Worm (Caenorhabditis elegans): ENCODE data around the gene ndua-12.

ndua-12 gene

ce11 chrIV:2705675-2706074, 14.0 kb downstream of the ndua-12 start:
- peak; percentile 11 for TF ChIP-seq ceh-83 (GFP tag; optimal IDR thresholded peaks at IDR 0.05)
- no peak for TF ChIP-seq nhr-12 (tag; optimal IDR thresholded peaks at IDR 0.05)

- TF ChIP-seq ces-1 (GFP tag; optimal IDR thresholded peaks at IDR 0.05) (peak; percentile 45), lin-13 (tag; optimal IDR thresholded peaks at IDR 0.05) (peak; percentile 59), mls-2 (tag; optimal IDR thresholded peaks at IDR 0.05) (no peak), nhr-237 (tag; optimal IDR thresholded peaks at IDR 0.05) (peak; percentile 2), mep-1 (tag; optimal IDR thresholded peaks at IDR 0.05) (peak; percentile 1), lsy-2 (tag; optimal IDR thresholded peaks at IDR 0.05) (peak; percentile 95), M03D4.4 (tag; optimal IDR thresholded peaks at IDR 0.05) (no peak), pha-4 (tag; optimal IDR thresholded peaks at IDR 0.05) (peak; percentile 49)
These were observed 15.7 kb downstream of the ndua-12 start, which contains the start of gene Y94H6A.5 for ce11 chrIV:2703927-2704401. TSS of gene Y94H6A.5 (minus strand) at chrIV:2703977.

- TF ChIP-seq ceh-83 (GFP tag; optimal IDR thresholded peaks at IDR 0.05) (no peak), flh-1 (GFP tag; optimal IDR thresholded peaks at IDR 0.05) (no peak), mls-2 (tag; optimal IDR thresholded peaks at IDR 0.05) (no peak), sptf-1 (tag; optimal IDR thresholded peaks at IDR 0.05) (no peak), nhr-28 (tag; optimal IDR thresholded peaks at IDR 0.05) (no peak), hlh-1 (tag; optimal IDR thresholded peaks at IDR 0.05) (no peak), ztf-11 (tag; optimal IDR thresholded peaks at IDR 0.05) (no peak), M03D4.4 (tag; optimal IDR thresholded peaks at IDR 0.05) (no peak), tbx-8 (GFP tag; optimal IDR thresholded peaks at IDR 0.05) (no peak), blmp-1 (tag; optimal IDR thresholded peaks at IDR 0.05) (no peak), snpc-4 (tag; optimal IDR thresholded peaks at IDR 0.05) (no peak), drap-1 (GFP tag; optimal IDR thresholded peaks at IDR 0.05) (no peak)
These were observed 30.8 kb downstream of the ndua-12 start, which contains the start of gene egrh-3 for ce11 chrIV:2688716-2689307. TSS of gene egrh-3 (minus strand) at chrIV:2688766.

ce11 chrIV:2680281-2680680, 39.4 kb downstream of the ndua-12 start:
- TF ChIP-seq nhr-28 (tag; optimal IDR thresholded peaks at IDR 0.05) (no peak), lin-32 (GFP tag; optimal IDR thresholded peaks at IDR 0.05) (no peak), nhr-12 (tag; optimal IDR thresholded peaks at IDR 0.05) (no peak), ces-1 (GFP tag; optimal IDR thresholded peaks at IDR 0.05) (no peak), lsy-2 (tag; optimal IDR thresholded peaks at IDR 0.05) (no peak), hlh-1 (tag; optimal IDR thresholded peaks at IDR 0.05) (no peak), drap-1 (GFP tag; optimal IDR thresholded peaks at IDR 0.05) (no peak), zip-8 (tag; optimal IDR thresholded peaks at IDR 0.05) (no peak), lin-13 (tag; optimal IDR thresholded peaks at IDR 0.05) (no peak)

- TF ChIP-seq bed-3 (GFP tag; optimal IDR thresholded peaks at IDR 0.05) (no peak), blmp-1 (tag; optimal IDR thresholded peaks at IDR 0.05) (no peak), ces-1 (GFP tag; optimal IDR thresholded peaks at IDR 0.05) (no peak), mab-5 (tag; optimal IDR thresholded peaks at IDR 0.05) (no peak), nhr-76 (tag; optimal IDR thresholded peaks at IDR 0.05) (no peak), nhr-28 (tag; optimal IDR thresholded peaks at IDR 0.05) (no peak), mep-1 (tag; optimal IDR thresholded peaks at IDR 0.05) (no peak), elt-3 (tag; optimal IDR thresholded peaks at IDR 0.05) (no peak), nhr-12 (tag; optimal IDR thresholded peaks at IDR 0.05) (no peak), cnd-1 (tag; optimal IDR thresholded peaks at IDR 0.05) (no peak), nhr-237 (tag; optimal IDR thresholded peaks at IDR 0.05) (no peak), hlh-1 (tag; optimal IDR thresholded peaks at IDR 0.05) (no peak), mls-2 (tag; optimal IDR thresholded peaks at IDR 0.05) (no peak)
These were observed 41.5 kb downstream of the ndua-12 start for ce11 chrIV:2678152-2678551.

- TF ChIP-seq lin-32 (GFP tag; optimal IDR thresholded peaks at IDR 0.05) (no peak), zip-8 (tag; optimal IDR thresholded peaks at IDR 0.05) (no peak), lin-13 (tag; optimal IDR thresholded peaks at IDR 0.05) (no peak), nhr-28 (tag; optimal IDR thresholded peaks at IDR 0.05) (no peak), nhr-237 (tag; optimal IDR thresholded peaks at IDR 0.05) (no peak), ztf-11 (tag; optimal IDR thresholded peaks at IDR 0.05) (no peak), elt-1 (tag; optimal IDR thresholded peaks at IDR 0.05; ENCODE audit: borderline replicate concordance, insufficient read depth) (no peak), mls-2 (tag; optimal IDR thresholded peaks at IDR 0.05) (no peak), ceh-39 (tag; optimal IDR thresholded peaks at IDR 0.05) (no peak), unc-120 (tag; optimal IDR thresholded peaks at IDR 0.05; ENCODE audit: poor library complexity, severe bottlenecking) (no peak), drap-1 (GFP tag; optimal IDR thresholded peaks at IDR 0.05) (no peak), flh-1 (GFP tag; optimal IDR thresholded peaks at IDR 0.05) (no peak), ham-2 (GFP tag; optimal IDR thresholded peaks at IDR 0.05) (no peak), ceh-43 (GFP tag; optimal IDR thresholded peaks at IDR 0.05) (no peak), snpc-4 (tag; optimal IDR thresholded peaks at IDR 0.05) (no peak), tbx-8 (GFP tag; optimal IDR thresholded peaks at IDR 0.05) (no peak), unc-62 (GFP tag; optimal IDR thresholded peaks at IDR 0.05) (no peak), nhr-12 (tag; optimal IDR thresholded peaks at IDR 0.05) (no peak), ces-1 (GFP tag; optimal IDR thresholded peaks at IDR 0.05) (no peak)
These were observed 41.9 kb downstream of the ndua-12 start for ce11 chrIV:2677687-2678086.

All from whole organism, mixed stage, embryonic.